Worm (Caenorhabditis elegans) whole organism, L4 larva: ENCODE results near the gene Y73F8A.14.
"Not testable (repeated sequence)": the region's sequence is repeated elsewhere in the genome, so short reads cannot be mapped to it uniquely, and the experiment has no call there.

Source experiments
- F10B5.3 ChIP-seq: sonication (generic microtip); optimal IDR thresholded peaks from 2 replicates; lab custom pipeline; 2016; ENCODE audit warnings: mild to moderate bottlenecking, missing genetic modification characterization, missing compliant biosample characterization
- F26F4.8 ChIP-seq: fragments of 200-800 bp; sonication (Bioruptor generic); conservative IDR thresholded peaks from 2 replicates; pipeline ENCODE4 v1.3.6; 2022; ENCODE audit warnings: missing genetic modification characterization, missing compliant biosample characterization
- T26A8.4 ChIP-seq: fragments of 200-800 bp; sonication (Bioruptor generic); IDR thresholded peaks from 2 replicates; pipeline ENCODE4 v1.3.6; 2022; ENCODE audit warnings: missing genetic modification characterization, missing compliant biosample characterization
- Y75B8A.6 ChIP-seq: fragments of 200-800 bp; sonication (Bioruptor generic); IDR thresholded peaks from 2 replicates; pipeline ENCODE4 v1.3.6; 2022; ENCODE audit warnings: missing genetic modification reagents, missing genetic modification characterization, missing compliant biosample characterization
- aha-1 ChIP-seq: fragments of 150-350 bp; peaks from one replicate; lab custom pipeline; 2014; ENCODE audit warnings: missing biosample characterization, missing genetic modification characterization
- aly-2 ChIP-seq: sonication (generic microtip); optimal IDR thresholded peaks from 2 replicates; lab custom pipeline; 2018; ENCODE audit warnings: missing biosample characterization, missing genetic modification characterization
- ama-1 ChIP-seq: fragments of 150-350 bp; optimal IDR thresholded peaks from 2 replicates; lab custom pipeline; 2014; ENCODE audit warnings: inconsistent platforms, mixed read lengths
- arid-1 ChIP-seq: fragments of 200-800 bp; sonication (Bioruptor generic); conservative IDR thresholded peaks from 2 replicates; pipeline ENCODE4 v1.3.6; 2022; ENCODE audit warnings: missing genetic modification reagents, missing genetic modification characterization, missing compliant biosample characterization
- ceh-20 ChIP-seq: fragments of 200-800 bp; sonication (Bioruptor generic); IDR thresholded peaks from 2 replicates; pipeline ENCODE4 v1.3.6; 2022; ENCODE audit warnings: missing genetic modification reagents, missing genetic modification characterization, missing compliant biosample characterization
- ceh-28 ChIP-seq: fragments of 150-350 bp; optimal IDR thresholded peaks from 2 replicates; lab custom pipeline; 2014; ENCODE audit warnings: missing biosample characterization, missing genetic modification reagents, missing genetic modification characterization
- ces-1 ChIP-seq: fragments of 150-350 bp; sonication (generic microtip); optimal IDR thresholded peaks from 4 replicates; lab custom pipeline; 2014; ENCODE audit warnings: missing biosample characterization, missing genetic modification reagents, missing genetic modification characterization
- daf-19 ChIP-seq: fragments of 200-800 bp; sonication (Bioruptor generic); conservative IDR thresholded peaks from 2 replicates; pipeline ENCODE4 v1.3.6; 2022; ENCODE audit warnings: missing genetic modification characterization, missing compliant biosample characterization
- dve-1 ChIP-seq: sonication (generic microtip); optimal IDR thresholded peaks from 2 replicates; lab custom pipeline; 2017; ENCODE audit warnings: antibody characterized with exemption, mild to moderate bottlenecking, missing genetic modification characterization, missing compliant biosample characterization; ENCODE audit not compliant: insufficient read depth
- egl-27 ChIP-seq: sonication (generic microtip); optimal IDR thresholded peaks from 3 replicates; lab custom pipeline; 2017; ENCODE audit warnings: missing biosample characterization, missing genetic modification reagents, missing genetic modification characterization
- egl-43 ChIP-seq: fragments of 200-800 bp; sonication (Bioruptor generic); IDR thresholded peaks from 2 replicates; pipeline ENCODE4 v1.3.6; 2022; ENCODE audit warnings: missing genetic modification reagents, missing genetic modification characterization, missing compliant biosample characterization
- jun-1 ChIP-seq: fragments of 150-350 bp; optimal IDR thresholded peaks from 2 replicates; lab custom pipeline; 2014; ENCODE audit warnings: missing biosample characterization, missing genetic modification reagents, missing genetic modification characterization
- lin-15B ChIP-seq: fragments of 150-350 bp; sonication (generic microtip); optimal IDR thresholded peaks from 3 replicates; lab custom pipeline; 2014; ENCODE audit warnings: missing biosample characterization, missing genetic modification characterization
- lin-38 ChIP-seq: fragments of 200-800 bp; sonication (Bioruptor generic); IDR thresholded peaks from 2 replicates; pipeline ENCODE4 v1.3.6; 2022; ENCODE audit warnings: missing genetic modification reagents, missing genetic modification characterization, missing compliant biosample characterization
- lsy-2 ChIP-seq, 2 experiments: fragments of 150-350 bp in 1 of 2; sonication (generic microtip) in 1 of 2; optimal IDR thresholded peaks; 2 replicates each; lab custom pipeline; 2014 to 2017; ENCODE audit warnings: missing biosample characterization in 2 of 2, missing genetic modification characterization in 2 of 2
- madf-5 ChIP-seq, 2 experiments: fragments of 200-800 bp; sonication (Bioruptor generic); IDR thresholded peaks; 2 replicates each; pipeline ENCODE4 v1.3.6; 2022; ENCODE audit warnings: missing compliant biosample characterization in 2 of 2, missing genetic modification characterization in 2 of 2
- mdt-29 ChIP-seq: fragments of 200-800 bp; sonication (Bioruptor generic); IDR thresholded peaks from 2 replicates; pipeline ENCODE4 v1.3.6; 2022; ENCODE audit warnings: missing genetic modification reagents, missing genetic modification characterization, missing compliant biosample characterization
- mxl-3 ChIP-seq: fragments of 200-800 bp; sonication (Bioruptor generic); optimal IDR thresholded peaks from 2 replicates; lab custom pipeline; 2018; ENCODE audit warnings: mild to moderate bottlenecking, missing genetic modification characterization, missing compliant biosample characterization
- nhr-102 ChIP-seq: sonication (generic microtip); optimal IDR thresholded peaks from 2 replicates; lab custom pipeline; 2016; ENCODE audit warnings: mild to moderate bottlenecking, missing genetic modification characterization, moderate library complexity, missing compliant biosample characterization
- nhr-11 ChIP-seq: fragments of 150-350 bp; optimal IDR thresholded peaks from 2 replicates; lab custom pipeline; 2014; ENCODE audit warnings: missing biosample characterization, missing genetic modification characterization
- sdz-12 ChIP-seq: fragments of 200-800 bp; sonication (Bioruptor generic); optimal IDR thresholded peaks from 2 replicates; lab custom pipeline; 2018; ENCODE audit warnings: mild to moderate bottlenecking, missing genetic modification characterization, missing compliant biosample characterization
- set-16 ChIP-seq: fragments of 200-800 bp; sonication (Bioruptor generic); IDR thresholded peaks from 2 replicates; pipeline ENCODE4 v1.3.6; 2022; ENCODE audit warnings: missing genetic modification reagents, missing genetic modification characterization, missing compliant biosample characterization
- skn-1 ChIP-seq: fragments of 150-350 bp; optimal IDR thresholded peaks from 2 replicates; lab custom pipeline; 2014; ENCODE audit warnings: missing biosample characterization, missing genetic modification characterization
- snpc-1.2 ChIP-seq: fragments of 200-800 bp; sonication (Bioruptor generic); IDR thresholded peaks from 2 replicates; pipeline ENCODE4 v1.3.6; 2022; ENCODE audit warnings: missing genetic modification reagents, missing genetic modification characterization, missing compliant biosample characterization
- spr-3 ChIP-seq: fragments of 200-800 bp; sonication (Bioruptor generic); optimal IDR thresholded peaks from 2 replicates; lab custom pipeline; 2018; ENCODE audit warnings: mild to moderate bottlenecking, missing genetic modification characterization, missing compliant biosample characterization
- unc-130 ChIP-seq: sonication (generic microtip); optimal IDR thresholded peaks from 2 replicates; lab custom pipeline; 2016; ENCODE audit warnings: missing genetic modification reagents, missing genetic modification characterization, missing compliant biosample characterization
- unc-62 ChIP-seq, 3 experiments: fragments of 150-350 bp in 1 of 3; sonication (generic microtip); optimal IDR thresholded peaks in 2 of 3; peaks in 1 of 3; 1 replicate in 1 of 3; 2 replicates in 2 of 3; lab custom pipeline; 2014 to 2017; ENCODE audit warnings: missing biosample characterization in 3 of 3, missing genetic modification characterization in 3 of 3, missing genetic modification reagents in 3 of 3, missing genotype in 1 of 3
- vab-7 ChIP-seq: fragments of 200-800 bp; sonication (Bioruptor generic); IDR thresholded peaks from 2 replicates; pipeline ENCODE4 v1.3.6; 2022; ENCODE audit warnings: missing genetic modification reagents, missing genetic modification characterization, missing compliant biosample characterization
- zip-2 ChIP-seq: fragments of 150-350 bp; optimal IDR thresholded peaks from 2 replicates; lab custom pipeline; 2014; ENCODE audit warnings: missing biosample characterization, missing genetic modification characterization

Y73F8A.14 gene

DNA sequence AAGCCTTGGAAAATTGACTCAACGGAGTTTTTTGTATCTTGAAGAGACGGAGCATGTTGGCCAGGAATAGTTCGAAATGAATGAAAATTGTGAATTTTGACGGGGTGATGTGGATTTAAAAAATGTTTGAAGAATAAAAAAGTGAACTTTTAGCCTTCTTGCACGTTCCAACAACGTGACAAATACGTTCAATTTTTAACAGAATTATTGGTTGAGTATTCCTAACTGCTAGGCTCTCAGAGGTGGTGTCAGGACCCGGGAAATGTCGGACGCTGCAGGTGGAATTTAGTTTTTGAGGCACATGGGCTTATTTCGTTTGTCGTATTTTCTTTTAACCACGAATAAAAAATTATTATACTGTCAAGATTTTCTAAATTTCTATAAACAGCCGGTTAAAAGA is at the start of gene Y73F8A.14:
TSS of gene Y73F8A.14 (minus strand) at position 101 of the 400 bp plus-strand sequence.
- not testable (repeated sequence) for TF ChIP-seq dve-1 (tag; lab: Kevin White, UChicago); Y75B8A.6; mxl-3

DNA sequence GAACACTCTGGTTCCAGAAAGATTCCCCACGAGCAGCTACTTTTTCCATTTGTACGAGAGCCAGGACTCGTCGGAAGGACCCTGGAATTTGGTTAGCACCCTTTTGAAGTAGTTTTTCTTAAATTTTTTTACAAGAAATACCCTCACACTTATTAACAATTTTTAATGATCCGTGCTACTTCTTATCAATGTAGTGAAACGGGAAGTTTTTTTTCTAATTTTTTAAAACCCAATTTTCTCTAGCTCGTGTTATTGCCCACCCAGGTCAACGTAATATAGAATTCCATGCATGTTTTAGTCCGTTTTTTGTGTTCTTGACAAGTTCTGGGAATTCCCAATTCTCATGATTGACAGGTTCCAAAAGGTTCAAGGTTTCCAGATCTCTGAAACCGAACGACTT is 43.0 kb upstream of the Y73F8A.14 start:
- TF ChIP-seq aha-1 (tag; lab: Kevin White, UChicago) (peak; percentile 62), lin-15B (tag; lab: Kevin White, UChicago) (no peak), T26A8.4 (GFP tag; lab: Robert Waterston, UW) (no peak), ama-1 (lab: Kevin White, UChicago) (no peak), aly-2 (tag; lab: Kevin White, UChicago) (no peak), arid-1 (GFP tag; lab: Robert Waterston, UW) (no peak), lsy-2 (tag; optimal IDR thresholded peaks at IDR 0.05; lab: Kevin White, UChicago) (no peak), unc-62 (GFP tag; optimal IDR thresholded peaks at IDR 0.05 in 1 of 2; lab: Kevin White, UChicago) (peak in 1 of 2 experiments; percentile 64), unc-62 (tag; optimal IDR thresholded peaks at IDR 0.05; lab: Kevin White, UChicago) (no peak), ces-1 (no peak), madf-5 (GFP tag; IDR thresholded peaks at IDR 0.05; lab: Robert Waterston, UW) (no peak), nhr-11 (tag; lab: Kevin White, UChicago) (no peak), nhr-102 (tag; lab: Kevin White, UChicago) (no peak)

DNA sequence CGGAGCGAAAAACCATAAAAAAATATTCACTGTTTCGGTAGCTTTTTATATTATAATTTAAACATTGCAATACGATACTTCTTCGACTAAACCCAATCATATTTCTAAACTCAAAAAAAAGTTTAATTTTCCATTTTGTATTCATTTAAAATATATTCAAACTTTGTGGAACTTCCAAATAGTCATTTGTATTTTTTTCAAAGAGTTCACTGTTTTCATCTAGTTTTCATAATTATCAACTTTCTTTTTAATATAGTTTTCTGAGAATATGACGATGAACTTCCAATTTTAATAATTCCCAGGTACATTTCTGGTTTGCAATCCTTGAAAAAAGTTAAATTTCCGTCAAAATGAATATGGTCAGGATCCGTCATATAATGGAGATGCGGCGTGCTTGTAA is 42.4 kb upstream of the Y73F8A.14 start, which contains the start of gene cpna-4:
TSS of gene cpna-4 (plus strand) at position 301 of the 400 bp plus-strand sequence.
- no peak for TF ChIP-seq ceh-20 (GFP tag; lab: Robert Waterston, UW)
- TF ChIP-seq F26F4.8, result no peak
- TF ChIP-seq madf-5 (GFP tag; IDR thresholded peaks at IDR 0.05; lab: Robert Waterston, UW), result no peak
- TF ChIP-seq jun-1 (tag; lab: Kevin White, UChicago), result no peak
- TF ChIP-seq set-16 (GFP tag; lab: Robert Waterston, UW), result no peak
- no peak for TF ChIP-seq lin-38 (GFP tag; lab: Robert Waterston, UW)

DNA sequence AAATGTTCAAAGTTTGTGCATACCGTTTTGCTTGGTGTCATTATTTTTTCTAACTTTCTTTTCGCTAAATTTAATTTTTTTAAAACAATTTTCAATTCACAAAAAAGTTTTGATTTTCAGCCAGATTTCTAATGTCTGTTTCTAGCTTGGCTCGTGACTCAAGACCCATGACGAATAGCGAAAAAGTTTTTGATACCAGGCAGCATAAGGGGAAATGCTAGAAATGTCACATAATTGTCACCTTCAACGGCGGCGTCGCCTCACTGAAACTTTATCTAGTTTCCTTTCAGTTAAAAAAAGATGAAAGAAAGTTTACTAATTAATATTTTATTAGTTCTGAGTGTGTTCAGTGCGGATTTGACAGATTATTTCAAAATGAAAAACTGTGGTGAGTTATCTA is 17.9 kb upstream of the Y73F8A.14 start, which contains the start of gene irld-59:
TSS of gene irld-59 (plus strand) at position 301 of the 400 bp plus-strand sequence.
- TF ChIP-seq vab-7 (GFP tag; lab: Robert Waterston, UW) (no peak), egl-43 (GFP tag; lab: Robert Waterston, UW) (no peak), unc-62 (GFP tag; optimal IDR thresholded peaks at IDR 0.05 in 1 of 2; lab: Kevin White, UChicago) (peak in 1 of 2 experiments; percentile 7), unc-62 (tag; optimal IDR thresholded peaks at IDR 0.05; lab: Kevin White, UChicago) (no peak)

DNA sequence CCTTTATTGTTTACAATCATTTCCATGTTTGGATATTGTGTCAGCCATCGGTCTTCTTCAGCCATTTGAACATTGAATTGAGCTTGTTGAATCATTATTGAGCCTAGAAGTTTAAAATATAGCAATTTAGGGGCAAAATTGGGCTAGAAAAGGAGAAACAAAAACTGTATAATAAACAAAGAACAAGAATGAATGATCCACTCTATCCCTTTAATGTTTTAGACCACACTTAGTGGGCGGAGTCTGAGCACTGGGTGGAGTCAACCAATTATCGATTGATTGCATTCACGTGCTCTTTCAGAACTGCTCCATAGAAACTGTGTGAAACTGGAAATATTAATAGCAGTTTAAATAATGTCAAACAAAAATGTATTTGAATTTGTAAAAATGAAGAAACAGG is 9.2 kb upstream of the Y73F8A.14 start, which contains the start of gene tbx-40:
TSS of gene tbx-40 (minus strand) at position 101 of the 400 bp plus-strand sequence.
- TF ChIP-seq ceh-20 (GFP tag; lab: Robert Waterston, UW) (no peak), spr-3 (GFP tag; lab: Kevin White, UChicago) (no peak), daf-19 (GFP tag; lab: Robert Waterston, UW) (no peak), zip-2 (tag; lab: Kevin White, UChicago) (no peak), egl-27 (tag; lab: Kevin White, UChicago) (no peak), unc-130 (GFP tag; lab: Kevin White, UChicago) (no peak), vab-7 (GFP tag; lab: Robert Waterston, UW) (no peak), ceh-28 (tag; lab: Kevin White, UChicago) (no peak), egl-43 (GFP tag; lab: Robert Waterston, UW) (no peak), mdt-29 (GFP tag; lab: Robert Waterston, UW) (no peak), sdz-12 (GFP tag; lab: Kevin White, UChicago) (no peak), skn-1 (tag; lab: Kevin White, UChicago) (no peak), jun-1 (tag; lab: Kevin White, UChicago) (no peak), snpc-1.2 (GFP tag; lab: Robert Waterston, UW) (no peak), ces-1 (no peak), F10B5.3 (tag; lab: Kevin White, UChicago) (no peak)
